Worm (Caenorhabditis elegans) whole organism, mixed stage, embryonic: Measurements from ENCODE around the gene ZK154.6.

Source experiments
- M03D4.4 ChIP-seq: sonication (generic microtip); optimal IDR thresholded peaks from 2 replicates; lab custom pipeline; 2017; ENCODE audit warnings: mild to moderate bottlenecking, missing genetic modification characterization, missing compliant biosample characterization
- bed-3 ChIP-seq: fragments of 200-800 bp; sonication (Bioruptor generic); optimal IDR thresholded peaks from 3 replicates; lab custom pipeline; 2018; ENCODE audit warnings: mild to moderate bottlenecking, missing genetic modification characterization, moderate library complexity, missing compliant biosample characterization
- blmp-1 ChIP-seq: fragments of 150-350 bp; optimal IDR thresholded peaks from 2 replicates; lab custom pipeline; 2014; ENCODE audit warnings: missing biosample characterization, missing genetic modification characterization
- ceh-39 ChIP-seq: fragments of 150-350 bp; optimal IDR thresholded peaks from 2 replicates; lab custom pipeline; 2014; ENCODE audit warnings: missing biosample characterization, missing genetic modification characterization
- ceh-43 ChIP-seq: fragments of 200-800 bp; sonication (Bioruptor generic); optimal IDR thresholded peaks from 2 replicates; lab custom pipeline; 2018; ENCODE audit warnings: mild to moderate bottlenecking, missing genetic modification characterization, moderate library complexity, missing compliant biosample characterization
- ceh-83 ChIP-seq: fragments of 200-800 bp; sonication (Bioruptor generic); optimal IDR thresholded peaks from 2 replicates; lab custom pipeline; 2018; ENCODE audit warnings: mild to moderate bottlenecking, missing genetic modification characterization, missing compliant biosample characterization
- ces-1 ChIP-seq: fragments of 150-350 bp; optimal IDR thresholded peaks from 2 replicates; lab custom pipeline; 2014; ENCODE audit warnings: missing biosample characterization, missing genetic modification reagents, missing genetic modification characterization
- cnd-1 ChIP-seq: fragments of 200-800 bp; sonication (Bioruptor generic); optimal IDR thresholded peaks from 2 replicates; lab custom pipeline; 2018; ENCODE audit warnings: mild to moderate bottlenecking, missing genetic modification characterization, missing compliant biosample characterization
- drap-1 ChIP-seq: fragments of 200-800 bp; sonication (Bioruptor generic); optimal IDR thresholded peaks from 3 replicates; lab custom pipeline; 2018; ENCODE audit warnings: mild to moderate bottlenecking, missing genetic modification characterization, missing compliant biosample characterization
- elt-1 ChIP-seq: sonication (generic microtip); optimal IDR thresholded peaks from 2 replicates; lab custom pipeline; 2017; ENCODE audit warnings: missing genetic modification characterization, mild to moderate bottlenecking, missing compliant biosample characterization, antibody characterized with exemption, moderate library complexity, borderline replicate concordance; ENCODE audit not compliant: insufficient read depth
- elt-3 ChIP-seq: fragments of 150-350 bp; optimal IDR thresholded peaks from 2 replicates; lab custom pipeline; 2014; ENCODE audit warnings: missing biosample characterization, missing genetic modification characterization
- flh-1 ChIP-seq: fragments of 200-800 bp; sonication (Bioruptor generic); optimal IDR thresholded peaks from 2 replicates; lab custom pipeline; 2018; ENCODE audit warnings: mild to moderate bottlenecking, missing genetic modification characterization, moderate library complexity, missing compliant biosample characterization
- ham-2 ChIP-seq: fragments of 200-800 bp; sonication (Bioruptor generic); optimal IDR thresholded peaks from 2 replicates; lab custom pipeline; 2018; ENCODE audit warnings: mild to moderate bottlenecking, missing genetic modification characterization, missing compliant biosample characterization
- hlh-1 ChIP-seq: fragments of 150-350 bp; optimal IDR thresholded peaks from 2 replicates; lab custom pipeline; 2014; ENCODE audit warnings: missing biosample characterization, missing genetic modification reagents, missing genetic modification characterization
- lin-13 ChIP-seq: fragments of 150-350 bp; optimal IDR thresholded peaks from 2 replicates; lab custom pipeline; 2014; ENCODE audit warnings: missing biosample characterization, missing genetic modification characterization
- lin-32 ChIP-seq: fragments of 200-800 bp; sonication (Bioruptor generic); optimal IDR thresholded peaks from 2 replicates; lab custom pipeline; 2018; ENCODE audit warnings: mild to moderate bottlenecking, missing genetic modification characterization, missing compliant biosample characterization
- lsy-2 ChIP-seq: fragments of 150-350 bp; optimal IDR thresholded peaks from 2 replicates; lab custom pipeline; 2014; ENCODE audit warnings: missing biosample characterization, missing genetic modification characterization
- mab-5 ChIP-seq: fragments of 150-350 bp; optimal IDR thresholded peaks from 2 replicates; lab custom pipeline; 2014; ENCODE audit warnings: missing biosample characterization, missing genetic modification characterization
- mep-1 ChIP-seq: fragments of 150-350 bp; optimal IDR thresholded peaks from 2 replicates; lab custom pipeline; 2017; ENCODE audit warnings: missing biosample characterization, missing genetic modification reagents, missing genetic modification characterization, inconsistent platforms
- mls-2 ChIP-seq: sonication (generic microtip); optimal IDR thresholded peaks from 2 replicates; lab custom pipeline; 2016; ENCODE audit warnings: mild to moderate bottlenecking, missing genetic modification characterization, moderate library complexity, missing compliant biosample characterization
- nhr-12 ChIP-seq: fragments of 150-350 bp; optimal IDR thresholded peaks from 2 replicates; lab custom pipeline; 2014; ENCODE audit warnings: missing biosample characterization, missing genetic modification characterization
- nhr-2 ChIP-seq: fragments of 150-350 bp; optimal IDR thresholded peaks from 2 replicates; lab custom pipeline; 2014; ENCODE audit warnings: missing biosample characterization, missing genetic modification characterization
- nhr-237 ChIP-seq: fragments of 150-350 bp; optimal IDR thresholded peaks from 2 replicates; lab custom pipeline; 2014; ENCODE audit warnings: missing biosample characterization, missing genetic modification characterization
- nhr-28 ChIP-seq: fragments of 150-350 bp; optimal IDR thresholded peaks from 2 replicates; lab custom pipeline; 2014; ENCODE audit warnings: missing biosample characterization, missing genetic modification characterization
- nhr-76 ChIP-seq: sonication (generic microtip); optimal IDR thresholded peaks from 2 replicates; lab custom pipeline; 2017; ENCODE audit warnings: missing biosample characterization, missing genetic modification characterization
- pha-4 ChIP-seq: fragments of 150-350 bp; optimal IDR thresholded peaks from 2 replicates; lab custom pipeline; 2018; ENCODE audit warnings: missing biosample characterization, missing genetic modification reagents, missing genetic modification characterization
- sem-2 ChIP-seq: fragments of 200-800 bp; sonication (Bioruptor generic); optimal IDR thresholded peaks from 2 replicates; lab custom pipeline; 2018; ENCODE audit warnings: mild to moderate bottlenecking, missing genetic modification characterization, missing compliant biosample characterization
- snpc-4 ChIP-seq: fragments of 150-350 bp; optimal IDR thresholded peaks from 2 replicates; lab custom pipeline; 2014; ENCODE audit warnings: missing biosample characterization, missing genetic modification characterization
- sptf-1 ChIP-seq: sonication (generic microtip); optimal IDR thresholded peaks from 2 replicates; lab custom pipeline; 2017; ENCODE audit warnings: mild to moderate bottlenecking, missing genetic modification characterization, moderate library complexity, missing compliant biosample characterization
- tbx-8 ChIP-seq: fragments of 200-800 bp; sonication (Bioruptor generic); optimal IDR thresholded peaks from 2 replicates; lab custom pipeline; 2018; ENCODE audit warnings: mild to moderate bottlenecking, missing genetic modification characterization, moderate library complexity, missing compliant biosample characterization
- unc-120 ChIP-seq: sonication (generic microtip); optimal IDR thresholded peaks from 2 replicates; lab custom pipeline; 2017; ENCODE audit warnings: missing genetic modification characterization, missing compliant biosample characterization; ENCODE audit not compliant: poor library complexity, severe bottlenecking
- unc-39 ChIP-seq: fragments of 150-350 bp; optimal IDR thresholded peaks from 2 replicates; lab custom pipeline; 2014; ENCODE audit warnings: missing biosample characterization, missing genetic modification characterization
- unc-62 ChIP-seq: fragments of 150-350 bp; optimal IDR thresholded peaks from 2 replicates; lab custom pipeline; 2014; ENCODE audit warnings: missing biosample characterization, missing genetic modification reagents, missing genetic modification characterization
- zip-8 ChIP-seq: fragments of 150-350 bp; optimal IDR thresholded peaks from 2 replicates; lab custom pipeline; 2014; ENCODE audit warnings: missing biosample characterization, missing genetic modification characterization
- ztf-11 ChIP-seq: fragments of 150-350 bp; optimal IDR thresholded peaks from 2 replicates; lab custom pipeline; 2014; ENCODE audit warnings: missing biosample characterization, missing genetic modification characterization

The ZK154.6 gene

ce11 chrX:7825707-7826106, 32.3 kb upstream of the ZK154.6 start:
- TF ChIP-seq tbx-8 (GFP tag; lab: Kevin White, UChicago) (no peak), lin-13 (tag; lab: Kevin White, UChicago) (no peak), mls-2 (no peak), unc-62 (GFP tag; lab: Kevin White, UChicago) (peak; percentile 47), ztf-11 (tag; lab: Kevin White, UChicago) (no peak), ceh-43 (GFP tag; lab: Kevin White, UChicago) (no peak), nhr-28 (tag; lab: Kevin White, UChicago) (no peak), bed-3 (GFP tag; lab: Kevin White, UChicago) (no peak), lsy-2 (tag; lab: Kevin White, UChicago) (no peak), lin-32 (GFP tag; lab: Kevin White, UChicago) (no peak), nhr-237 (tag; lab: Kevin White, UChicago) (no peak), mep-1 (no peak), unc-120 (tag; lab: Kevin White, UChicago) (peak; percentile 34), blmp-1 (tag; lab: Kevin White, UChicago) (no peak), nhr-76 (no peak), elt-1 (peak; percentile 90), unc-39 (tag; lab: Kevin White, UChicago) (no peak), snpc-4 (no peak), pha-4 (tag; lab: Kevin White, UChicago) (peak; percentile 20), flh-1 (GFP tag; lab: Kevin White, UChicago) (no peak), ceh-39 (tag; lab: Kevin White, UChicago) (no peak), ces-1 (GFP tag; lab: Kevin White, UChicago) (no peak), mab-5 (no peak), nhr-2 (tag; lab: Kevin White, UChicago) (peak; percentile 82), ham-2 (GFP tag; lab: Kevin White, UChicago) (peak; percentile 36), drap-1 (no peak), zip-8 (tag; lab: Kevin White, UChicago) (no peak), elt-3 (tag; lab: Kevin White, UChicago) (no peak), cnd-1 (no peak), nhr-12 (tag; lab: Kevin White, UChicago) (no peak), hlh-1 (tag; lab: Kevin White, UChicago) (peak; percentile 47), sptf-1 (tag; lab: Kevin White, UChicago) (no peak), M03D4.4 (no peak), sem-2 (GFP tag; lab: Kevin White, UChicago) (no peak), ceh-83 (GFP tag; lab: Kevin White, UChicago) (no peak)
- TF ChIP-seq, all 35 proteins: peak for 7

ce11 chrX:7823108-7823704, 29.8 kb upstream of the ZK154.6 start, which contains the start of gene eef-1A.2:
Gene eef-1A.2, plus strand, starts transcription at chrX:7823654.
- TF ChIP-seq lin-32 (GFP tag; lab: Kevin White, UChicago) (peak; percentile 27), pha-4 (tag; lab: Kevin White, UChicago) (peak; percentile 93), unc-62 (GFP tag; lab: Kevin White, UChicago) (peak; percentile 73), ztf-11 (tag; lab: Kevin White, UChicago) (peak; percentile 47), bed-3 (GFP tag; lab: Kevin White, UChicago) (no peak), nhr-237 (tag; lab: Kevin White, UChicago) (peak; percentile 74), sem-2 (GFP tag; lab: Kevin White, UChicago) (peak; percentile 26), mep-1 (peak; percentile 90), ces-1 (GFP tag; lab: Kevin White, UChicago) (peak; percentile 94), lsy-2 (tag; lab: Kevin White, UChicago) (peak; percentile 77), hlh-1 (tag; lab: Kevin White, UChicago) (peak; percentile 82), unc-39 (tag; lab: Kevin White, UChicago) (no peak), mab-5 (no peak), nhr-2 (tag; lab: Kevin White, UChicago) (peak; percentile 91), flh-1 (GFP tag; lab: Kevin White, UChicago) (no peak), elt-3 (tag; lab: Kevin White, UChicago) (peak; percentile 49), blmp-1 (tag; lab: Kevin White, UChicago) (no peak), sptf-1 (tag; lab: Kevin White, UChicago) (peak; percentile 53), tbx-8 (GFP tag; lab: Kevin White, UChicago) (peak; percentile 5), ceh-39 (tag; lab: Kevin White, UChicago) (peak; percentile 97), nhr-76 (no peak), snpc-4 (no peak), nhr-28 (tag; lab: Kevin White, UChicago) (no peak), ham-2 (GFP tag; lab: Kevin White, UChicago) (peak; percentile 31), unc-120 (tag; lab: Kevin White, UChicago) (peak; percentile 64), ceh-83 (GFP tag; lab: Kevin White, UChicago) (no peak), lin-13 (tag; lab: Kevin White, UChicago) (peak; percentile 54), drap-1 (peak; percentile 71), mls-2 (peak; percentile 82), elt-1 (no peak), M03D4.4 (peak; percentile 48), ceh-43 (GFP tag; lab: Kevin White, UChicago) (peak; percentile 40), zip-8 (tag; lab: Kevin White, UChicago) (no peak), cnd-1 (peak; percentile 55), nhr-12 (tag; lab: Kevin White, UChicago) (no peak)
